Fruit fly (Drosophila melanogaster) whole organism, wandering third instar larva: ENCODE measurements around the gene CG14270.

Experiments used
- Abd-B ChIP-seq: fragments of >200 bp; optimal IDR thresholded peaks from 2 replicates; lab custom pipeline; 2017; ENCODE audit warnings: missing biosample characterization, missing genetic modification characterization
- CG32264 ChIP-seq: fragments of 200-800 bp; sonication (Bioruptor generic); optimal IDR thresholded peaks from 2 replicates; lab custom pipeline; 2016; ENCODE audit warnings: missing biosample characterization, missing genetic modification characterization
- CG9705 ChIP-seq: fragments of 200-800 bp; sonication (Bioruptor generic); optimal IDR thresholded peaks from 2 replicates; lab custom pipeline; 2018; ENCODE audit warnings: missing biosample characterization, mild to moderate bottlenecking, missing genetic modification characterization
- CrebA ChIP-seq: fragments of 200-800 bp; sonication (Bioruptor generic); optimal IDR thresholded peaks from 2 replicates; lab custom pipeline; 2016; ENCODE audit warnings: missing biosample characterization, mild to moderate bottlenecking, missing genetic modification characterization, borderline replicate concordance
- Dfd ChIP-seq: fragments of >200 bp; optimal IDR thresholded peaks from 2 replicates; lab custom pipeline; 2017; ENCODE audit warnings: missing biosample characterization, missing genetic modification characterization
- Dif ChIP-seq: fragments of 200-275, 200-300 bp; sonication (Bioruptor generic); optimal IDR thresholded peaks from 2 replicates; lab custom pipeline; 2018; ENCODE audit warnings: missing biosample characterization, missing genetic modification characterization; ENCODE audit not compliant: partially characterized antibody
- GATAd ChIP-seq: sonication (Bioruptor generic); optimal IDR thresholded peaks from 2 replicates; lab custom pipeline; 2016; ENCODE audit warnings: missing biosample characterization, missing genetic modification characterization
- HLH106 ChIP-seq: fragments of 200-800 bp; optimal IDR thresholded peaks from 3 replicates; lab custom pipeline; 2019; ENCODE audit warnings: missing biosample characterization, mild to moderate bottlenecking, missing genetic modification characterization, moderate library complexity
- Hnf4 ChIP-seq: fragments of 200-800 bp; sonication (Bioruptor generic); optimal IDR thresholded peaks from 2 replicates; lab custom pipeline; 2016; ENCODE audit warnings: missing biosample characterization, mild to moderate bottlenecking, missing genetic modification characterization
- Hr78 ChIP-seq: fragments of >200 bp; optimal IDR thresholded peaks from 2 replicates; lab custom pipeline; 2017; ENCODE audit warnings: missing biosample characterization, missing genetic modification characterization
- Hr83 ChIP-seq: fragments of 200-300 bp; sonication (Bioruptor generic); optimal IDR thresholded peaks from 2 replicates; lab custom pipeline; 2016; ENCODE audit warnings: missing biosample characterization, mild to moderate bottlenecking, missing genetic modification characterization, moderate library complexity; ENCODE audit not compliant: poor library complexity, severe bottlenecking
- Jra ChIP-seq: sonication (Bioruptor generic); optimal IDR thresholded peaks from 2 replicates; lab custom pipeline; 2016; ENCODE audit warnings: missing biosample characterization, missing genetic modification characterization
- Mio ChIP-seq: sonication (Bioruptor generic); optimal IDR thresholded peaks from 2 replicates; lab custom pipeline; 2016; ENCODE audit warnings: missing biosample characterization, missing genetic modification characterization
- Myc ChIP-seq: fragments of >200 bp; optimal IDR thresholded peaks from 2 replicates; lab custom pipeline; 2017
- N ChIP-seq: fragments of >200 bp; optimal IDR thresholded peaks from 2 replicates; lab custom pipeline; 2018; ENCODE audit warnings: missing biosample characterization, missing external identifiers, missing genetic modification characterization
- OdsH ChIP-seq: fragments of 200-800 bp; sonication (Bioruptor generic); optimal IDR thresholded peaks from 2 replicates; lab custom pipeline; 2016; ENCODE audit warnings: missing biosample characterization, mild to moderate bottlenecking, missing genetic modification characterization
- Rel ChIP-seq, 2 experiments: fragments of 200-800 bp; sonication (Bioruptor generic) in 1 of 2; optimal IDR thresholded peaks; 2 replicates in 1 of 2; 3 replicates in 1 of 2; lab custom pipeline; 2016 to 2019; ENCODE audit warnings: mild to moderate bottlenecking in 2 of 2, missing biosample characterization in 2 of 2, missing genetic modification characterization in 2 of 2, moderate library complexity in 1 of 2
- Sp1 ChIP-seq: fragments of 200-800 bp; sonication (Bioruptor generic); optimal IDR thresholded peaks from 3 replicates; lab custom pipeline; 2019; ENCODE audit warnings: missing biosample characterization, mild to moderate bottlenecking, missing genetic modification characterization, moderate library complexity
- Vsx2 ChIP-seq: fragments of 200-300, 225-300 bp; sonication (Bioruptor generic); optimal IDR thresholded peaks from 2 replicates; lab custom pipeline; 2018; ENCODE audit warnings: missing biosample characterization, missing genetic modification characterization; ENCODE audit not compliant: partially characterized antibody
- br ChIP-seq: fragments of 200-800 bp; sonication (Bioruptor generic); optimal IDR thresholded peaks from 2 replicates; lab custom pipeline; 2016; ENCODE audit warnings: missing biosample characterization, missing genetic modification characterization
- brk ChIP-seq: fragments of 200-800 bp; sonication (Bioruptor generic); optimal IDR thresholded peaks from 2 replicates; lab custom pipeline; 2016; ENCODE audit warnings: missing biosample characterization, mild to moderate bottlenecking, missing genetic modification characterization
- dl ChIP-seq, 2 experiments: fragments of 175-275, 200-275 bp in 1 of 2; fragments of 200-275 bp in 1 of 2; sonication (Bioruptor generic); optimal IDR thresholded peaks; lab custom pipeline; 2018; ENCODE audit warnings: mild to moderate bottlenecking in 2 of 2, missing biosample characterization in 2 of 2, missing genetic modification characterization in 2 of 2, moderate library complexity in 2 of 2; ENCODE audit not compliant: partially characterized antibody in 2 of 2, insufficient read depth in 1 of 2
- dmrt93B ChIP-seq: fragments of 200-800 bp; sonication (Bioruptor generic); optimal IDR thresholded peaks from 2 replicates; lab custom pipeline; 2018; ENCODE audit warnings: missing biosample characterization, mild to moderate bottlenecking, missing genetic modification characterization
- dsf ChIP-seq: sonication (Bioruptor generic); optimal IDR thresholded peaks from 2 replicates; lab custom pipeline; 2016; ENCODE audit warnings: missing biosample characterization, missing genetic modification characterization, borderline replicate concordance
- ey ChIP-seq: fragments of 200-800 bp; sonication (Bioruptor generic); optimal IDR thresholded peaks from 2 replicates; lab custom pipeline; 2016; ENCODE audit warnings: missing biosample characterization, missing genetic modification characterization
- foxo ChIP-seq, 2 experiments: fragments of 200-800 bp; sonication (Bioruptor generic); optimal IDR thresholded peaks; 2 replicates in 1 of 2; 3 replicates in 1 of 2; lab custom pipeline; 2016 to 2017; ENCODE audit warnings: missing biosample characterization in 2 of 2, missing genetic modification characterization in 2 of 2
- fru ChIP-seq: fragments of 200-800 bp; sonication (Bioruptor generic); optimal IDR thresholded peaks from 3 replicates; lab custom pipeline; 2016; ENCODE audit warnings: missing biosample characterization, mild to moderate bottlenecking, missing genetic modification characterization
- h ChIP-seq: fragments of 200-800 bp; sonication (Bioruptor generic); optimal IDR thresholded peaks from 3 replicates; lab custom pipeline; 2016; ENCODE audit warnings: missing biosample characterization, mild to moderate bottlenecking, missing genetic modification characterization
- jim ChIP-seq: fragments of 175-275, 200-325 bp; sonication (Bioruptor generic); optimal IDR thresholded peaks from 2 replicates; lab custom pipeline; 2016; ENCODE audit warnings: missing biosample characterization, mild to moderate bottlenecking, missing genetic modification characterization
- lola ChIP-seq: fragments of >200 bp; optimal IDR thresholded peaks from 2 replicates; lab custom pipeline; 2017; ENCODE audit warnings: missing biosample characterization, missing genetic modification characterization
- pan ChIP-seq: fragments of >200 bp; optimal IDR thresholded peaks from 2 replicates; lab custom pipeline; 2017
- psq ChIP-seq: fragments of 200-800 bp; sonication (Bioruptor generic); optimal IDR thresholded peaks from 3 replicates; lab custom pipeline; 2017; ENCODE audit warnings: missing biosample characterization, mild to moderate bottlenecking, missing genetic modification characterization, moderate library complexity
- rgr ChIP-seq: fragments of 200-800 bp; sonication (Bioruptor generic); optimal IDR thresholded peaks from 3 replicates; lab custom pipeline; 2016; ENCODE audit warnings: missing biosample characterization, mild to moderate bottlenecking, missing genetic modification characterization
- sage ChIP-seq: fragments of 200-800 bp; sonication (Bioruptor generic); optimal IDR thresholded peaks from 2 replicates; lab custom pipeline; 2016; ENCODE audit warnings: missing biosample characterization, mild to moderate bottlenecking, missing genetic modification characterization
- sv ChIP-seq: fragments of 200-800 bp; sonication (Bioruptor generic); optimal IDR thresholded peaks from 3 replicates; lab custom pipeline; 2016; ENCODE audit warnings: missing biosample characterization, missing genetic modification characterization
- tai ChIP-seq: sonication (Bioruptor generic); optimal IDR thresholded peaks from 2 replicates; lab custom pipeline; 2016; ENCODE audit warnings: missing biosample characterization, missing genetic modification characterization
- usp ChIP-seq: fragments of >200 bp; optimal IDR thresholded peaks from 2 replicates; lab custom pipeline; 2017; ENCODE audit warnings: missing biosample characterization, missing genetic modification characterization
- woc ChIP-seq: sonication (Bioruptor generic); optimal IDR thresholded peaks from 2 replicates; lab custom pipeline; 2016; ENCODE audit warnings: missing biosample characterization, mild to moderate bottlenecking, missing genetic modification characterization

CG14270 gene

dm6 chrX:3485871-3486270 lies 693 bp upstream of the CG14270 start:
- TF ChIP-seq CG9705 (GFP tag; lab: Kevin White, UChicago) (no peak), h (GFP tag; lab: Kevin White, UChicago) (no peak), dl (GFP tag; optimal IDR thresholded peaks at IDR 0.05; lab: Kevin White, UChicago; ENCODE audit: insufficient read depth in 1 of 2, partially characterized antibody in 2 of 2) (no peak)

- TF ChIP-seq dl (GFP tag; optimal IDR thresholded peaks at IDR 0.05; lab: Kevin White, UChicago; ENCODE audit: insufficient read depth in 1 of 2, partially characterized antibody in 2 of 2) (no peak), Dfd (GFP tag; lab: Kevin White, UChicago) (no peak), sage (GFP tag; lab: Kevin White, UChicago) (no peak), jim (no peak), woc (GFP tag; lab: Kevin White, UChicago) (peak; percentile 83), tai (GFP tag; lab: Kevin White, UChicago) (peak; percentile 93), Hnf4 (peak; percentile 89), GATAd (GFP tag; lab: Kevin White, UChicago) (peak; percentile 44), HLH106 (peak; percentile 79), Hr78 (no peak), usp (GFP tag; lab: Kevin White, UChicago) (no peak), br (GFP tag; lab: Kevin White, UChicago) (no peak), foxo (GFP tag; optimal IDR thresholded peaks at IDR 0.05; lab: Kevin White, UChicago) (peak in 1 of 2 experiments; percentile 85), pan (no peak), dsf (GFP tag; lab: Kevin White, UChicago) (peak; percentile 71), CG9705 (GFP tag; lab: Kevin White, UChicago) (peak; percentile 27), CrebA (GFP tag; lab: Kevin White, UChicago) (no peak), Sp1 (peak; percentile 54), Hr83 (peak; percentile 48), lola (GFP tag; lab: Kevin White, UChicago) (no peak), Dif (no peak), Rel (GFP tag; optimal IDR thresholded peaks at IDR 0.05; lab: Kevin White, UChicago) (no peak), Rel (tag; optimal IDR thresholded peaks at IDR 0.05; lab: Kevin White, UChicago) (no peak), brk (peak; percentile 41), CG32264 (GFP tag; lab: Kevin White, UChicago) (no peak), psq (GFP tag; lab: Kevin White, UChicago) (peak; percentile 59), ey (GFP tag; lab: Kevin White, UChicago) (peak; percentile 81), rgr (GFP tag; lab: Kevin White, UChicago) (peak; percentile 83), OdsH (GFP tag; lab: Kevin White, UChicago) (peak; percentile 59), h (GFP tag; lab: Kevin White, UChicago) (peak; percentile 84), Vsx2 (GFP tag; lab: Kevin White, UChicago) (no peak), dmrt93B (no peak), Abd-B (GFP tag; lab: Kevin White, UChicago) (no peak), fru (GFP tag; lab: Kevin White, UChicago) (peak; percentile 71), Jra (GFP tag; lab: Kevin White, UChicago) (peak; percentile 82), N (GFP tag; lab: Kevin White, UChicago) (no peak), sv (GFP tag; lab: Kevin White, UChicago) (peak; percentile 78), Mio (GFP tag; lab: Kevin White, UChicago) (no peak), Myc (peak; percentile 43)
Measured at dm6 chrX:3482119-3483014, 2.8 kb downstream of the CG14270 start, which contains the start of the genes CG10804 and CG10802. Gene CG10804, minus strand, starts transcription at chrX:3482322. Gene CG10802, plus strand, starts transcription at chrX:3482965.
